Worm (Caenorhabditis elegans) whole organism, L4 larva: ENCODE data around the gene chup-1.
A peak's percentile ranks its signal among the peaks of the same experiment; 100 is the strongest.

ENCODE experiments used
- F10B5.3 ChIP-seq: sonication (generic microtip); optimal IDR thresholded peaks from 2 replicates; lab custom pipeline; 2016; ENCODE audit warnings: mild to moderate bottlenecking, missing genetic modification characterization, missing compliant biosample characterization
- Y105C5A.15 ChIP-seq: fragments of 200-800 bp; sonication (Bioruptor generic); IDR thresholded peaks from 2 replicates; pipeline ENCODE4 v1.3.6; 2022; ENCODE audit warnings: missing genetic modification characterization, missing compliant biosample characterization
- ZK337.2 ChIP-seq: fragments of 200-800 bp; sonication (Bioruptor generic); IDR thresholded peaks from 2 replicates; pipeline ENCODE4 v1.3.6; 2022; ENCODE audit warnings: missing genetic modification reagents, missing genetic modification characterization, missing compliant biosample characterization
- ZK546.5 ChIP-seq, 2 experiments: sonication (generic microtip); optimal IDR thresholded peaks; 2 replicates each; lab custom pipeline; 2017; ENCODE audit warnings: missing biosample characterization in 2 of 2, missing genetic modification characterization in 2 of 2
- arid-1 ChIP-seq: fragments of 200-800 bp; sonication (Bioruptor generic); conservative IDR thresholded peaks from 2 replicates; pipeline ENCODE4 v1.3.6; 2022; ENCODE audit warnings: missing genetic modification reagents, missing genetic modification characterization, missing compliant biosample characterization
- attf-4 ChIP-seq: sonication (generic microtip); optimal IDR thresholded peaks from 3 replicates; lab custom pipeline; 2017; ENCODE audit warnings: missing biosample characterization, missing genetic modification characterization
- ceh-20 ChIP-seq: fragments of 200-800 bp; sonication (Bioruptor generic); IDR thresholded peaks from 2 replicates; pipeline ENCODE4 v1.3.6; 2022; ENCODE audit warnings: missing genetic modification reagents, missing genetic modification characterization, missing compliant biosample characterization
- ceh-28 ChIP-seq: fragments of 150-350 bp; optimal IDR thresholded peaks from 2 replicates; lab custom pipeline; 2014; ENCODE audit warnings: missing biosample characterization, missing genetic modification reagents, missing genetic modification characterization
- ceh-44 ChIP-seq: fragments of 200-800 bp; sonication (Bioruptor generic); IDR thresholded peaks from 2 replicates; pipeline ENCODE4 v1.3.6; 2022; ENCODE audit warnings: missing genetic modification reagents, missing genetic modification characterization, missing compliant biosample characterization
- ceh-62 ChIP-seq: sonication (generic microtip); optimal IDR thresholded peaks from 2 replicates; lab custom pipeline; 2017; ENCODE audit warnings: missing biosample characterization, missing genetic modification characterization
- cey-2 ChIP-seq: sonication (generic microtip); optimal IDR thresholded peaks from 3 replicates; lab custom pipeline; 2017; ENCODE audit warnings: missing genetic modification characterization, mild to moderate bottlenecking, missing compliant biosample characterization, antibody characterized with exemption, borderline replicate concordance; ENCODE audit not compliant: insufficient read depth
- ctbp-1 ChIP-seq: fragments of 200-800 bp; sonication (Bioruptor generic); IDR thresholded peaks from 2 replicates; pipeline ENCODE4 v1.3.6; 2022; ENCODE audit warnings: missing genetic modification reagents, missing genetic modification characterization, missing compliant biosample characterization
- daf-12 ChIP-seq: fragments of 150-350 bp; optimal IDR thresholded peaks from 2 replicates; lab custom pipeline; 2014; ENCODE audit warnings: missing biosample characterization, missing genetic modification reagents, missing genetic modification characterization
- daf-16 ChIP-seq, 3 experiments: sonication (generic microtip); optimal IDR thresholded peaks; 2 replicates each; lab custom pipeline; 2016 to 2017; ENCODE audit warnings: missing genetic modification characterization in 3 of 3, missing genetic modification reagents in 3 of 3, mild to moderate bottlenecking in 2 of 3, missing compliant biosample characterization in 2 of 3, missing biosample characterization in 1 of 3, moderate library complexity in 1 of 3
- dmd-9 ChIP-seq: fragments of 200-800 bp; sonication (Bioruptor generic); IDR thresholded peaks from 2 replicates; pipeline ENCODE4 v1.3.6; 2022; ENCODE audit warnings: missing genetic modification reagents, missing genetic modification characterization, missing compliant biosample characterization
- dve-1 ChIP-seq: sonication (generic microtip); optimal IDR thresholded peaks from 2 replicates; lab custom pipeline; 2017; ENCODE audit warnings: antibody characterized with exemption, mild to moderate bottlenecking, missing genetic modification characterization, missing compliant biosample characterization; ENCODE audit not compliant: insufficient read depth
- egl-27 ChIP-seq: sonication (generic microtip); optimal IDR thresholded peaks from 3 replicates; lab custom pipeline; 2017; ENCODE audit warnings: missing biosample characterization, missing genetic modification reagents, missing genetic modification characterization
- fkh-10 ChIP-seq: fragments of 150-350 bp; optimal IDR thresholded peaks from 2 replicates; lab custom pipeline; 2014; ENCODE audit warnings: missing biosample characterization, missing genetic modification reagents, missing genetic modification characterization
- fos-1 ChIP-seq: fragments of 150-350 bp; optimal IDR thresholded peaks from 2 replicates; lab custom pipeline; 2014; ENCODE audit warnings: missing biosample characterization, missing genetic modification characterization
- hlh-11 ChIP-seq: fragments of 200-800 bp; sonication (Bioruptor generic); optimal IDR thresholded peaks from 2 replicates; lab custom pipeline; 2018; ENCODE audit warnings: mild to moderate bottlenecking, missing genetic modification characterization, missing compliant biosample characterization
- jun-1 ChIP-seq: fragments of 150-350 bp; optimal IDR thresholded peaks from 2 replicates; lab custom pipeline; 2014; ENCODE audit warnings: missing biosample characterization, missing genetic modification reagents, missing genetic modification characterization
- lin-1 ChIP-seq: fragments of 200-800 bp; sonication (Bioruptor generic); IDR thresholded peaks from 2 replicates; pipeline ENCODE4 v1.3.6; 2022; ENCODE audit warnings: missing genetic modification reagents, missing genetic modification characterization, missing compliant biosample characterization
- lin-13 ChIP-seq: fragments of 150-350 bp; optimal IDR thresholded peaks from 2 replicates; lab custom pipeline; 2014; ENCODE audit warnings: missing biosample characterization, missing genetic modification reagents, missing genetic modification characterization
- lin-29 ChIP-seq: fragments of 200-800 bp; sonication (Bioruptor generic); IDR thresholded peaks from 2 replicates; pipeline ENCODE4 v1.3.6; 2022; ENCODE audit warnings: missing genetic modification reagents, missing genetic modification characterization, missing compliant biosample characterization
- lin-38 ChIP-seq: fragments of 200-800 bp; sonication (Bioruptor generic); IDR thresholded peaks from 2 replicates; pipeline ENCODE4 v1.3.6; 2022; ENCODE audit warnings: missing genetic modification reagents, missing genetic modification characterization, missing compliant biosample characterization
- lsy-2 ChIP-seq, 2 experiments: fragments of 150-350 bp in 1 of 2; sonication (generic microtip) in 1 of 2; optimal IDR thresholded peaks; 2 replicates each; lab custom pipeline; 2014 to 2017; ENCODE audit warnings: missing biosample characterization in 2 of 2, missing genetic modification characterization in 2 of 2
- mdt-29 ChIP-seq: fragments of 200-800 bp; sonication (Bioruptor generic); IDR thresholded peaks from 2 replicates; pipeline ENCODE4 v1.3.6; 2022; ENCODE audit warnings: missing genetic modification reagents, missing genetic modification characterization, missing compliant biosample characterization
- mep-1 ChIP-seq: fragments of 150-350 bp; sonication (generic microtip); optimal IDR thresholded peaks from 3 replicates; lab custom pipeline; 2014; ENCODE audit warnings: missing biosample characterization, missing genetic modification characterization
- mes-2 ChIP-seq: sonication (generic microtip); optimal IDR thresholded peaks from 2 replicates; lab custom pipeline; 2016; ENCODE audit warnings: missing genotype, mild to moderate bottlenecking, missing genetic modification characterization, missing compliant biosample characterization; ENCODE audit not compliant: poor library complexity, severe bottlenecking
- mxl-2 ChIP-seq: fragments of 200-800 bp; sonication (Bioruptor generic); conservative IDR thresholded peaks from 2 replicates; pipeline ENCODE4 v1.3.6; 2022; ENCODE audit warnings: missing genetic modification reagents, missing genetic modification characterization, missing compliant biosample characterization
- mxl-3 ChIP-seq: fragments of 200-800 bp; sonication (Bioruptor generic); optimal IDR thresholded peaks from 2 replicates; lab custom pipeline; 2018; ENCODE audit warnings: mild to moderate bottlenecking, missing genetic modification characterization, missing compliant biosample characterization
- nhr-102 ChIP-seq: sonication (generic microtip); optimal IDR thresholded peaks from 2 replicates; lab custom pipeline; 2016; ENCODE audit warnings: mild to moderate bottlenecking, missing genetic modification characterization, moderate library complexity, missing compliant biosample characterization
- nhr-11 ChIP-seq: fragments of 150-350 bp; optimal IDR thresholded peaks from 2 replicates; lab custom pipeline; 2014; ENCODE audit warnings: missing biosample characterization, missing genetic modification characterization
- nhr-111 ChIP-seq: fragments of 200-800 bp; sonication (Bioruptor generic); optimal IDR thresholded peaks from 2 replicates; lab custom pipeline; 2018; ENCODE audit warnings: mild to moderate bottlenecking, missing genetic modification characterization, missing compliant biosample characterization
- nhr-237 ChIP-seq: sonication (generic microtip); optimal IDR thresholded peaks from 2 replicates; lab custom pipeline; 2017; ENCODE audit warnings: missing biosample characterization, missing genetic modification characterization
- nhr-41 ChIP-seq: fragments of 200-800 bp; sonication (Bioruptor generic); IDR thresholded peaks from 2 replicates; pipeline ENCODE4 v1.3.6; 2022; ENCODE audit warnings: missing genetic modification reagents, missing genetic modification characterization, missing compliant biosample characterization
- nhr-42 ChIP-seq: fragments of 200-800 bp; sonication (Bioruptor generic); IDR thresholded peaks from 2 replicates; pipeline ENCODE4 v1.3.6; 2022; ENCODE audit warnings: missing genetic modification characterization, missing compliant biosample characterization
- nhr-6 ChIP-seq: fragments of 150-350 bp; optimal IDR thresholded peaks from 2 replicates; lab custom pipeline; 2014; ENCODE audit warnings: missing biosample characterization, missing genetic modification characterization
- nhr-76 ChIP-seq: fragments of 150-350 bp; optimal IDR thresholded peaks from 2 replicates; lab custom pipeline; 2014; ENCODE audit warnings: missing biosample characterization, missing genetic modification characterization
- nhr-77 ChIP-seq: fragments of 150-350 bp; optimal IDR thresholded peaks from 2 replicates; lab custom pipeline; 2014; ENCODE audit warnings: missing biosample characterization, missing genetic modification characterization
- php-3 ChIP-seq: fragments of 200-800 bp; sonication (Bioruptor generic); IDR thresholded peaks from 2 replicates; pipeline ENCODE4 v1.3.6; 2022; ENCODE audit warnings: missing genetic modification reagents, missing genetic modification characterization, missing compliant biosample characterization
- pqm-1 ChIP-seq: sonication (generic microtip); optimal IDR thresholded peaks from 2 replicates; lab custom pipeline; 2017; ENCODE audit warnings: missing biosample characterization, missing genetic modification characterization
- rbr-2 ChIP-seq: sonication (generic microtip); optimal IDR thresholded peaks from 2 replicates; lab custom pipeline; 2016; ENCODE audit warnings: missing genotype, missing genetic modification characterization, missing compliant biosample characterization
- set-16 ChIP-seq: fragments of 200-800 bp; sonication (Bioruptor generic); IDR thresholded peaks from 2 replicates; pipeline ENCODE4 v1.3.6; 2022; ENCODE audit warnings: missing genetic modification reagents, missing genetic modification characterization, missing compliant biosample characterization
- spr-3 ChIP-seq: fragments of 200-800 bp; sonication (Bioruptor generic); optimal IDR thresholded peaks from 2 replicates; lab custom pipeline; 2018; ENCODE audit warnings: mild to moderate bottlenecking, missing genetic modification characterization, missing compliant biosample characterization
- tag-97 ChIP-seq: fragments of 200-800 bp; sonication (Bioruptor generic); IDR thresholded peaks from 2 replicates; pipeline ENCODE4 v1.3.6; 2022; ENCODE audit warnings: missing genetic modification characterization, missing compliant biosample characterization
- unc-130 ChIP-seq: sonication (generic microtip); optimal IDR thresholded peaks from 2 replicates; lab custom pipeline; 2016; ENCODE audit warnings: missing genetic modification reagents, missing genetic modification characterization, missing compliant biosample characterization
- vab-7 ChIP-seq: fragments of 200-800 bp; sonication (Bioruptor generic); IDR thresholded peaks from 2 replicates; pipeline ENCODE4 v1.3.6; 2022; ENCODE audit warnings: missing genetic modification reagents, missing genetic modification characterization, missing compliant biosample characterization
- zag-1 ChIP-seq: fragments of 150-350 bp; optimal IDR thresholded peaks from 2 replicates; lab custom pipeline; 2014; ENCODE audit warnings: missing biosample characterization, missing genetic modification characterization
- zip-11 ChIP-seq: fragments of 200-800 bp; sonication (Bioruptor generic); IDR thresholded peaks from 2 replicates; pipeline ENCODE4 v1.3.6; 2022; ENCODE audit warnings: missing genetic modification characterization, missing compliant biosample characterization
- zip-2 ChIP-seq: fragments of 150-350 bp; optimal IDR thresholded peaks from 2 replicates; lab custom pipeline; 2014; ENCODE audit warnings: missing biosample characterization, missing genetic modification characterization
- ztf-11 ChIP-seq: fragments of 150-350 bp; optimal IDR thresholded peaks from 2 replicates; lab custom pipeline; 2014; ENCODE audit warnings: missing biosample characterization, missing genetic modification characterization
- ztf-7 ChIP-seq: fragments of 150-350 bp; optimal IDR thresholded peaks from 2 replicates; lab custom pipeline; 2014; ENCODE audit warnings: missing biosample characterization, missing genetic modification characterization

Gene chup-1

DNA sequence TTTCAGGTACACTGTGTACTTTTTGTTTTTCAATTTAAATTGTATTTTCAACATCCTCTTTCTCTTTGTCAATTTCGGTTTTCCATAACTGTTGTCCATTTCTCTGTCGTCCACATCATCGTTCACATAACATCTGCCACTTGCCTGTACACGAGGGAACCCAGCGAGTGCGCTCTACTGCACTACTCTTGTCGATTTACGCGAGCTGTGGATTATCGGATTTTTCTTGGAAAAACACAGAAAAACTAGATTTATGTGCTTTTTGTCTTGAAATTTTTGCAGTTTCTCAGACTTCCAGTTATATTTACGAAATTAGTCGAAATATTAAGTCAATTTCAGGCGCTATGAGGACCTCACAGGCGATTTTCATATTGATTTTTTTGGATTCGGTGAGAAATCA is at the start of gene chup-1:
Gene chup-1, plus strand, starts transcription at position 340 of the 400 bp plus-strand sequence.
- TF ChIP-seq nhr-77 = no peak
- TF ChIP-seq cey-2 = no peak
- no peak for TF ChIP-seq ctbp-1 (GFP tag; lab: Robert Waterston, UW)
- peak; percentile 1 for TF ChIP-seq nhr-6 (tag; lab: Kevin White, UChicago)
- no peak for TF ChIP-seq nhr-102 (tag; lab: Kevin White, UChicago)
- no peak for TF ChIP-seq unc-130 (GFP tag; lab: Kevin White, UChicago)
- no peak for TF ChIP-seq lin-1 (GFP tag; lab: Robert Waterston, UW)
- no peak for TF ChIP-seq F10B5.3 (tag; lab: Kevin White, UChicago)
- TF ChIP-seq nhr-111 = no peak
- no peak for TF ChIP-seq Y105C5A.15 (GFP tag; lab: Robert Waterston, UW)
- TF ChIP-seq zip-11 (GFP tag; lab: Robert Waterston, UW) = no peak
- TF ChIP-seq zip-2 = no peak
- no peak for TF ChIP-seq ZK546.5 (tag; optimal IDR thresholded peaks at IDR 0.05; lab: Kevin White, UChicago)
- no peak for TF ChIP-seq mxl-2 (GFP tag; lab: Robert Waterston, UW)
- no peak for TF ChIP-seq vab-7 (GFP tag; lab: Robert Waterston, UW)
- TF ChIP-seq hlh-11 (tag; lab: Kevin White, UChicago) = peak; percentile 14
- TF ChIP-seq ZK337.2 (GFP tag; lab: Robert Waterston, UW) = no peak
- TF ChIP-seq ztf-7 (tag; lab: Kevin White, UChicago) = no peak
- TF ChIP-seq nhr-76 = no peak
- TF ChIP-seq zag-1 = no peak
- TF ChIP-seq ceh-20 (GFP tag; lab: Robert Waterston, UW) = no peak
- TF ChIP-seq daf-16 (GFP tag; optimal IDR thresholded peaks at IDR 0.05; lab: Kevin White, UChicago) = no peak
- TF ChIP-seq daf-16 (tag; optimal IDR thresholded peaks at IDR 0.05; lab: Kevin White, UChicago) = peak; percentile 51
- peak; percentile 77 for TF ChIP-seq lin-38 (GFP tag; lab: Robert Waterston, UW)
- TF ChIP-seq daf-12 = no peak
- peak in 1 of 2 experiments; percentile 34 for TF ChIP-seq lsy-2 (tag; optimal IDR thresholded peaks at IDR 0.05; lab: Kevin White, UChicago)
- TF ChIP-seq arid-1 (GFP tag; lab: Robert Waterston, UW) = no peak
- no peak for TF ChIP-seq mdt-29 (GFP tag; lab: Robert Waterston, UW)
- TF ChIP-seq ztf-11 (tag; lab: Kevin White, UChicago) = no peak
- no peak for TF ChIP-seq rbr-2 (tag; lab: Kevin White, UChicago)
- TF ChIP-seq mxl-3 (GFP tag; lab: Kevin White, UChicago) = peak; percentile 46
- no peak for TF ChIP-seq fos-1
- TF ChIP-seq nhr-41 (GFP tag; lab: Robert Waterston, UW) = no peak
- TF ChIP-seq nhr-11 = peak; percentile 28
- no peak for TF ChIP-seq pqm-1
- peak; percentile 52 for TF ChIP-seq mes-2 (tag; lab: Kevin White, UChicago)
- no peak for TF ChIP-seq fkh-10 (GFP tag; lab: Kevin White, UChicago)
- TF ChIP-seq lin-29 (GFP tag; lab: Robert Waterston, UW) = no peak
- TF ChIP-seq spr-3 (GFP tag; lab: Kevin White, UChicago) = no peak
- TF ChIP-seq php-3 (GFP tag; lab: Robert Waterston, UW) = no peak
- no peak for TF ChIP-seq attf-4 (tag; lab: Kevin White, UChicago)
- no peak for TF ChIP-seq nhr-42 (GFP tag; lab: Robert Waterston, UW)
- no peak for TF ChIP-seq ceh-28
- no peak for TF ChIP-seq egl-27 (tag; lab: Kevin White, UChicago)
- TF ChIP-seq nhr-237 (tag; lab: Kevin White, UChicago) = no peak
- TF ChIP-seq dve-1 = no peak
- TF ChIP-seq ceh-62 (tag; lab: Kevin White, UChicago) = no peak
- TF ChIP-seq ceh-44 = no peak
- no peak for TF ChIP-seq tag-97 (GFP tag; lab: Robert Waterston, UW)
- TF ChIP-seq mep-1 (tag; lab: Kevin White, UChicago) = peak; percentile 47
- TF ChIP-seq set-16 = no peak
- no peak for TF ChIP-seq dmd-9
- TF ChIP-seq lin-13 (GFP tag; lab: Kevin White, UChicago) = no peak
- TF ChIP-seq jun-1 (tag; lab: Kevin White, UChicago) = no peak
